Worm (Caenorhabditis elegans): ENCODE data around the gene col-170.
A peak's percentile ranks its signal among the peaks of the same experiment; 100 is the strongest.

Gene col-170

DNA sequence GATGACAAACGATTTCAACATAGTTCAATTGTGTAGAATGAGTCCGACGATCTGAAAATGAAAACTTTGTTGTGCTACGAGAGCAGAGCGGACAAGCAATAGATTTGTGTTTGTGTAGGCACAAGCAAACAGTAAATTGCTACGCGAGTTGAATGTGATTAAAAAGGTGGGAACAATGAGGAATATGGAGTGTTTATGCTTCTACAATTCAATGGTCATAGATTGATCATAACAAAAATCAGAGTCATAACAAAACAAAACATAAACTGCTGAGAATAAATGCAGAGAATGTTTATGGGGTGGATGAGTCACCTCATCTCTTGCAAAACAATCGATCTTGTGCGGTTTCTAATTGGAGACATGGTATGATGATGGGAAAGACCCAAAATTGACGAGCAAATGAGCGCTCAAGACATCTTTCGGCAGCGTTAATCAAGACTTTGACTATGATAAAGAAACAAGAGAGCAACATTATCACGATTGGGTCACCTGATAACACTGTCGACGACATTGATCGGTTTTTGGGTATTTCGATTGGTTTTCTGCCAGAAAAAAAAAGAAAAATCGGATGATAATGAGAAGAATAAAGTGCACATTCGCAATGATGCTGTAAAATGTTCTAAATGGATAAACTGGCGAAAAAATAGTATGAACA, 46.3 kb downstream of the col-170 start, which contains the start of gene lmp-1:
TSS of gene lmp-1 (minus strand) at position 51 of the 655 bp plus-strand sequence.
- TF ChIP-seq elt-2 (tag; optimal IDR thresholded peaks at IDR 0.05) (peak; percentile 58), hlh-6 (tag; optimal IDR thresholded peaks at IDR 0.05) (no peak)

DNA sequence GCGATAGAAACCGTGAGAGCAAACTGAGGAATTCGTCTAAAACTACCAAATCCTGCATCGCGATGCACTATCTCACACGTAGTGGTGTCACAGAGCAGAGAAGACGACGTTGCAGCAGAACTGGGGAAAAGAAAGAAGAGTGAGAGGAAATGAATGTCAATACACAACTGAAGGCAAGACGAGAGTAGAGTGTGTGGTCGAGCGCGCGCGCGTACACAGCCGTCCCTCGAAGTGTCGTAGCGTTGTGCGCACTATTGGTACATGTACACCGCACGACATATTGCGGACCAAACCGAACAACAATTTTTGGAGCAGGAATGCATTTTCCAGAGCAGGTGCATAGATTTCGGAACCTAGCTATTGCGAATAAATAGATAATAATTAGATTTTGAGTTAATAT, 46.9 kb downstream of the col-170 start:
- TF ChIP-seq hlh-13 (GFP tag; optimal IDR thresholded peaks at IDR 0.05) (no peak), fkh-6 (tag; optimal IDR thresholded peaks at IDR 0.05) (no peak), sdc-2 (tag; optimal IDR thresholded peaks at IDR 0.05) (peak; percentile 62), C08G9.2 (tag; optimal IDR thresholded peaks at IDR 0.05) (peak; percentile 40), hlh-30 (tag; optimal IDR thresholded peaks at IDR 0.05; ENCODE audit: insufficient read depth) (peak; percentile 11), fax-1 (tag; optimal IDR thresholded peaks at IDR 0.05) (no peak), hlh-8 (tag; optimal IDR thresholded peaks at IDR 0.05) (peak; percentile 9), ceh-48 (tag; optimal IDR thresholded peaks at IDR 0.05) (peak; percentile 30), ceh-6 (GFP tag; optimal IDR thresholded peaks at IDR 0.05) (peak; percentile 35), T23F11.4 (GFP tag; optimal IDR thresholded peaks at IDR 0.05) (no peak), ceh-14 (tag; optimal IDR thresholded peaks at IDR 0.05) (peak; percentile 68), ceh-34 (tag; optimal IDR thresholded peaks at IDR 0.05) (peak; percentile 50), tbx-2 (tag; optimal IDR thresholded peaks at IDR 0.05) (peak; percentile 77), ceh-9 (tag; optimal IDR thresholded peaks at IDR 0.05) (no peak), lin-11 (tag; optimal IDR thresholded peaks at IDR 0.05) (no peak), ahr-1 (tag; optimal IDR thresholded peaks at IDR 0.05) (no peak), ceh-18 (tag; optimal IDR thresholded peaks at IDR 0.05) (peak; percentile 31), ztf-16 (tag; optimal IDR thresholded peaks at IDR 0.05) (no peak), sox-2 (GFP tag; IDR thresholded peaks at IDR 0.05) (no peak), nfya-1 (tag; optimal IDR thresholded peaks at IDR 0.05) (peak; percentile 65), ceh-19 (GFP tag; optimal IDR thresholded peaks at IDR 0.05) (peak; percentile 36), gmeb-2 (tag; optimal IDR thresholded peaks at IDR 0.05) (no peak), unc-42 (tag; optimal IDR thresholded peaks at IDR 0.05) (peak; percentile 62), ceh-22 (tag; optimal IDR thresholded peaks at IDR 0.05) (no peak), unc-86 (tag; optimal IDR thresholded peaks at IDR 0.05) (no peak), mec-3 (tag; optimal IDR thresholded peaks at IDR 0.05; ENCODE audit: borderline replicate concordance) (no peak), elt-4 (tag; optimal IDR thresholded peaks at IDR 0.05) (no peak), hlh-6 (tag; optimal IDR thresholded peaks at IDR 0.05) (peak; percentile 50), npax-4 (tag; optimal IDR thresholded peaks at IDR 0.05) (no peak), ceh-45 (GFP tag; IDR thresholded peaks at IDR 0.05) (no peak), pat-9 (tag; optimal IDR thresholded peaks at IDR 0.05) (peak; percentile 11), unc-55 (GFP tag; optimal IDR thresholded peaks at IDR 0.05) (peak; percentile 32), syd-9 (tag; optimal IDR thresholded peaks at IDR 0.05) (peak; percentile 60), pag-3 (tag; optimal IDR thresholded peaks at IDR 0.05; ENCODE audit: borderline replicate concordance) (no peak), ceh-31 (tag; optimal IDR thresholded peaks at IDR 0.05) (peak; percentile 66), rnt-1 (tag; optimal IDR thresholded peaks at IDR 0.05) (peak; percentile 28)
